Worm (Caenorhabditis elegans): ENCODE data around the gene col-84.

Gene col-84

ce11 chrII:11889420-11890075, 21.2 kb downstream of the col-84 start:
- peak; percentile 28 for TF ChIP-seq F10B5.3 (tag; optimal IDR thresholded peaks at IDR 0.05)
- no peak for TF ChIP-seq pha-4 (GFP tag; IDR thresholded peaks at IDR 0.05)
- TF ChIP-seq pha-4 (tag; optimal IDR thresholded peaks at IDR 0.05) = no peak
- TF ChIP-seq hlh-11 (tag; optimal IDR thresholded peaks at IDR 0.05) = peak; percentile 3
- TF ChIP-seq lin-15B (tag; optimal IDR thresholded peaks at IDR 0.05) = no peak
- peak; percentile 72 for TF ChIP-seq hlh-30 (tag; optimal IDR thresholded peaks at IDR 0.05; ENCODE audit: insufficient read depth)
- TF ChIP-seq nhr-11 (tag; optimal IDR thresholded peaks at IDR 0.05) = no peak
- peak; percentile 52 for TF ChIP-seq mep-1 (tag; optimal IDR thresholded peaks at IDR 0.05)
- 0 out of 2 replicates have a peak, but pooled peaks have one; percentile 37 for TF ChIP-seq set-16 (GFP tag; IDR thresholded peaks at IDR 0.05)
- TF ChIP-seq mxl-3 (GFP tag; optimal IDR thresholded peaks at IDR 0.05) = peak; percentile 71
- TF ChIP-seq jun-1 (tag; optimal IDR thresholded peaks at IDR 0.05) = no peak
- TF ChIP-seq nhr-28 (tag; optimal IDR thresholded peaks at IDR 0.05) = peak; percentile 39

ce11 chrII:11890596-11890995, 22.3 kb downstream of the col-84 start:
- TF ChIP-seq mxl-3 (GFP tag; optimal IDR thresholded peaks at IDR 0.05) = no peak
- no peak for TF ChIP-seq nhr-48 (tag; optimal IDR thresholded peaks at IDR 0.05)
- TF ChIP-seq F44E2.7 (GFP tag; IDR thresholded peaks at IDR 0.05) = no peak
- no peak for TF ChIP-seq dmd-6 (GFP tag; IDR thresholded peaks at IDR 0.05)
- TF ChIP-seq pha-4 (GFP tag; IDR thresholded peaks at IDR 0.05) = no peak
- no peak for TF ChIP-seq pha-4 (tag; optimal IDR thresholded peaks at IDR 0.05)
- TF ChIP-seq arid-1 (GFP tag; conservative IDR thresholded peaks at IDR 0.05) = no peak
- TF ChIP-seq saeg-2 (GFP tag; IDR thresholded peaks at IDR 0.05) = no peak
- no peak for TF ChIP-seq daf-8 (GFP tag; IDR thresholded peaks at IDR 0.05)
- no peak for TF ChIP-seq nhr-111 (GFP tag; optimal IDR thresholded peaks at IDR 0.05)
- TF ChIP-seq skn-1 (tag; optimal IDR thresholded peaks at IDR 0.05) = no peak
- no peak for TF ChIP-seq sdz-12 (GFP tag; optimal IDR thresholded peaks at IDR 0.05)
- TF ChIP-seq ztf-11 (tag; optimal IDR thresholded peaks at IDR 0.05) = no peak
- TF ChIP-seq mes-2 (tag; optimal IDR thresholded peaks at IDR 0.05; ENCODE audit: poor library complexity, severe bottlenecking) = no peak
- no peak for TF ChIP-seq rbr-2 (tag; optimal IDR thresholded peaks at IDR 0.05)
- no peak for TF ChIP-seq lin-39 (tag; optimal IDR thresholded peaks at IDR 0.05)

- TF ChIP-seq nhr-48 (tag; optimal IDR thresholded peaks at IDR 0.05) (no peak), lin-1 (GFP tag; IDR thresholded peaks at IDR 0.05) (no peak), Y5F2A.4 (GFP tag; optimal IDR thresholded peaks at IDR 0.05) (no peak), mxl-2 (GFP tag; conservative IDR thresholded peaks at IDR 0.05) (no peak), ztf-7 (tag; optimal IDR thresholded peaks at IDR 0.05) (no peak), vab-7 (GFP tag; IDR thresholded peaks at IDR 0.05) (no peak), ceh-82 (tag; optimal IDR thresholded peaks at IDR 0.05) (no peak), nhr-11 (tag; optimal IDR thresholded peaks at IDR 0.05) (no peak), ceh-28 (tag; optimal IDR thresholded peaks at IDR 0.05) (no peak), lin-15B (tag; optimal IDR thresholded peaks at IDR 0.05) (no peak), dmd-6 (GFP tag; IDR thresholded peaks at IDR 0.05) (no peak), lir-3 (tag; optimal IDR thresholded peaks at IDR 0.05) (no peak), nhr-77 (tag; optimal IDR thresholded peaks at IDR 0.05) (no peak), pqm-1 (tag; optimal IDR thresholded peaks at IDR 0.05) (no peak), madf-5 (GFP tag; IDR thresholded peaks at IDR 0.05) (no peak), zag-1 (tag; optimal IDR thresholded peaks at IDR 0.05) (no peak)
These were observed 25.0 kb downstream of the col-84 start, which contains the start of gene ZK930.2 for ce11 chrII:11893323-11893722. ZK930.2 (minus strand) TSS chrII:11893423.

ce11 chrII:11899761-11900160, 31.4 kb downstream of the col-84 start:
- TF ChIP-seq aha-1 (tag) (peak; percentile 89), mdt-29 (GFP tag; IDR thresholded peaks at IDR 0.05) (no peak)

All from whole organism, L4 larva.